Worm (Caenorhabditis elegans) whole organism, L4/young adult: ENCODE data around the gene F54B11.9.

Source experiments
- W03F9.2 ChIP-seq: fragments of 150-350 bp; optimal IDR thresholded peaks from 2 replicates; lab custom pipeline; 2014; ENCODE audit warnings: missing biosample characterization, missing genetic modification characterization
- him-1 ChIP-seq: sonication (generic microtip); optimal IDR thresholded peaks from 2 replicates; lab custom pipeline; 2016; ENCODE audit warnings: missing genotype, missing genetic modification reagents, missing genetic modification characterization, missing compliant biosample characterization

- TF ChIP-seq W03F9.2 (tag; lab: Kevin White, UChicago) (no peak), him-1 (tag; lab: Kevin White, UChicago) (no peak)
Observed at ce11 chrX:13591175-13591574, 14.2 kb upstream of the F54B11.9 start, which contains the start of gene col-44.
